Fruit fly (Drosophila melanogaster): ENCODE measurements around the gene wapl.

DNA sequence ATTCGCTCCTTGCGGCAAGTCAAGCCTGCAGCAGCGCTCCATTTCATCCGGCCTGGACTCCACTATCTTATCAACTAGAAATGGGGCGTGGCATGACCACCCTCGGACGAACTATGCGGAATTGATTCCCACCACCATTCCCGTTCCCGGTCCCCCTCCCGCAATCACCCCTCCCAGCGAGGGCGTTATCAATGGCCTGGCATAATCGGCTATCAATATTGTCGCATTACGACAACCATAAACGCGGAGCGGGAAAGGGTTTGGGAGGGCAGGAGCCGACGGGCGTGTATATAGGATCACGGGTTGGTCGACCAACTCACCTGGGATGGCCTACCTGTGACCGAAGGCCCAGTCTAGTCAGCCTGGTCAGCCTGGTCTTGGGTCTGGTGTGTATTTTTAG is 34.4 kb upstream of the wapl start:
- TF ChIP-seq CTCF (optimal IDR thresholded peaks at IDR 0.05) (no peak), CG8478 (optimal IDR thresholded peaks at IDR 0.05) (no peak)
